Worm (Caenorhabditis elegans) whole organism, L1 larva: ENCODE measurements around the gene srh-219.

ENCODE experiments used
- ama-1 ChIP-seq: fragments of 150-350 bp; optimal IDR thresholded peaks from 2 replicates; lab custom pipeline; 2014
- elt-3 ChIP-seq, 6 experiments: fragments of 150-350 bp in 1 of 6; sonication (generic microtip); optimal IDR thresholded peaks; 2 replicates each; lab custom pipeline; 2017 to 2018; ENCODE audit warnings: missing biosample characterization in 6 of 6, missing genetic modification characterization in 6 of 6, inconsistent platforms in 1 of 6
- fos-1 ChIP-seq: fragments of 150-350 bp; optimal IDR thresholded peaks from 2 replicates; lab custom pipeline; 2014; ENCODE audit warnings: missing biosample characterization, missing genetic modification characterization
- jun-1 ChIP-seq: fragments of 150-350 bp; optimal IDR thresholded peaks from 2 replicates; lab custom pipeline; 2014; ENCODE audit warnings: missing biosample characterization, missing genetic modification reagents, missing genetic modification characterization
- nhr-71 ChIP-seq: sonication (generic microtip); optimal IDR thresholded peaks from 2 replicates; lab custom pipeline; 2016; ENCODE audit warnings: mild to moderate bottlenecking, missing genetic modification characterization, moderate library complexity, missing compliant biosample characterization
- pag-3 ChIP-seq: sonication (generic microtip); optimal IDR thresholded peaks from 2 replicates; lab custom pipeline; 2017; ENCODE audit warnings: missing genetic modification characterization, mild to moderate bottlenecking, missing compliant biosample characterization, antibody characterized with exemption, borderline replicate concordance; ENCODE audit not compliant: insufficient read depth
- sptf-1 ChIP-seq: fragments of 150-350 bp; optimal IDR thresholded peaks from 2 replicates; lab custom pipeline; 2014; ENCODE audit warnings: missing biosample characterization, missing genetic modification characterization
- ztf-11 ChIP-seq, 2 experiments: sonication (generic microtip); optimal IDR thresholded peaks; 2 replicates each; lab custom pipeline; 2016 to 2017; ENCODE audit warnings: missing genetic modification characterization in 2 of 2, missing biosample characterization in 1 of 2, missing compliant biosample characterization in 1 of 2

ce11 chrV:15519845-15520244 lies 24.6 kb downstream of the srh-219 start:
- TF ChIP-seq ztf-11 (tag; optimal IDR thresholded peaks at IDR 0.05; lab: Kevin White, UChicago) (no peak), jun-1 (tag; lab: Kevin White, UChicago) (no peak), nhr-71 (tag; lab: Kevin White, UChicago) (no peak), fos-1 (no peak), sptf-1 (tag; lab: Kevin White, UChicago) (no peak), ama-1 (no peak), elt-3 (tag; optimal IDR thresholded peaks at IDR 0.05; lab: Kevin White, UChicago) (no peak), pag-3 (no peak)
